Fruit fly (Drosophila melanogaster): ENCODE results near the gene Rop.

Gene Rop

dm6 chr3L:4102496-4103257 lies 36.1 kb downstream of the Rop start, which contains the start of gene CG14995 (continued):
- TF ChIP-seq CG9817 (tag; optimal IDR thresholded peaks at IDR 0.05): no peak
- TF ChIP-seq CG4360 (GFP tag; IDR thresholded peaks at IDR 0.05): no peak
- no peak for TF ChIP-seq corto (GFP tag; optimal IDR thresholded peaks at IDR 0.05)
- TF ChIP-seq Scr (GFP tag; IDR thresholded peaks at IDR 0.05; ENCODE audit: partially characterized antibody): peak; percentile 67
- TF ChIP-seq E2f2 (GFP tag; IDR thresholded peaks at IDR 0.05): peak; percentile 81
- no peak for TF ChIP-seq sisA (GFP tag; IDR thresholded peaks at IDR 0.05)
- TF ChIP-seq Gug (GFP tag; IDR thresholded peaks at IDR 0.05): no peak
- no peak for TF ChIP-seq CG5245 (GFP tag; optimal IDR thresholded peaks at IDR 0.05)
- TF ChIP-seq CG11504 (tag; optimal IDR thresholded peaks at IDR 0.05): peak; percentile 14
- peak; percentile 36; the same call in 1 of the 3 replicates for TF ChIP-seq CG7963 (GFP tag; IDR thresholded peaks at IDR 0.05; ENCODE audit: partially characterized antibody)
- TF ChIP-seq cwo (GFP tag; optimal IDR thresholded peaks at IDR 0.05): peak; percentile 0
- TF ChIP-seq Ptx1 (GFP tag; IDR thresholded peaks at IDR 0.05): no peak
- no peak for TF ChIP-seq NFAT (GFP tag; IDR thresholded peaks at IDR 0.05)
- peak; percentile 37 for TF ChIP-seq CG17568 (GFP tag; optimal IDR thresholded peaks at IDR 0.05)
- peak; percentile 77 for TF ChIP-seq nom (GFP tag; optimal IDR thresholded peaks at IDR 0.05)
- no peak for TF ChIP-seq lola (GFP tag; optimal IDR thresholded peaks at IDR 0.05)
- TF ChIP-seq CG9797 (GFP tag; optimal IDR thresholded peaks at IDR 0.05): no peak
- peak; percentile 31 for TF ChIP-seq CG3163 (GFP tag; optimal IDR thresholded peaks at IDR 0.05)
- no peak for TF ChIP-seq ttk (GFP tag; IDR thresholded peaks at IDR 0.05)
- peak; percentile 1 for TF ChIP-seq zen (tag; optimal IDR thresholded peaks at IDR 0.05)
- no peak for TF ChIP-seq YL-1 (GFP tag; optimal IDR thresholded peaks at IDR 0.05)
- TF ChIP-seq B-H2 (GFP tag; optimal IDR thresholded peaks at IDR 0.05): no peak
- no peak for TF ChIP-seq zf30C (GFP tag; optimal IDR thresholded peaks at IDR 0.05)
- no peak for TF ChIP-seq CTCF (GFP tag; optimal IDR thresholded peaks at IDR 0.05)
- TF ChIP-seq Fer3 (tag; optimal IDR thresholded peaks at IDR 0.05): no peak
- TF ChIP-seq CG42726 (GFP tag; IDR thresholded peaks at IDR 0.05; ENCODE audit: partially characterized antibody): 0 out of 2 replicates have a peak, but pooled peaks have one; percentile 49
- TF ChIP-seq Myb (GFP tag; optimal IDR thresholded peaks at IDR 0.05): peak; percentile 62
- TF ChIP-seq Opbp (GFP tag; IDR thresholded peaks at IDR 0.05; ENCODE audit: partially characterized antibody): peak; percentile 71; the same call in 2 of the 3 replicates
- TF ChIP-seq CG13624 (GFP tag; optimal IDR thresholded peaks at IDR 0.05): no peak
- TF ChIP-seq zfh1 (GFP tag; IDR thresholded peaks at IDR 0.05): no peak
- no peak for TF ChIP-seq Sox100B (GFP tag; optimal IDR thresholded peaks at IDR 0.05)
- peak; percentile 28; the same call in 2 of the 3 replicates for TF ChIP-seq CG34224 (GFP tag; IDR thresholded peaks at IDR 0.05; ENCODE audit: partially characterized antibody)
- no peak for TF ChIP-seq tgo (GFP tag; IDR thresholded peaks at IDR 0.05)
- no peak for TF ChIP-seq CG16779 (GFP tag; IDR thresholded peaks at IDR 0.05)
- no peak for TF ChIP-seq CG10565 (GFP tag; optimal IDR thresholded peaks at IDR 0.05)
- peak; percentile 38 for TF ChIP-seq hbn (GFP tag; IDR thresholded peaks at IDR 0.05; ENCODE audit: partially characterized antibody)
- no peak for TF ChIP-seq CG16815 (GFP tag; optimal IDR thresholded peaks at IDR 0.05)
- no peak for TF ChIP-seq Dip3 (GFP tag; optimal IDR thresholded peaks at IDR 0.05)
- TF ChIP-seq cad (GFP tag; optimal IDR thresholded peaks at IDR 0.05): no peak
- peak in 1 of 2 experiments; percentile 81 for TF ChIP-seq Pdp1 (GFP tag; optimal IDR thresholded peaks at IDR 0.05)
- no peak for TF ChIP-seq CG18619 (GFP tag; optimal IDR thresholded peaks at IDR 0.05)
- peak; percentile 67 for TF ChIP-seq D19A (tag; optimal IDR thresholded peaks at IDR 0.05)
- TF ChIP-seq croc (GFP tag; conservative IDR thresholded peaks at IDR 0.05): no peak
- no peak for TF ChIP-seq CG14667 (GFP tag; IDR thresholded peaks at IDR 0.05)
- TF ChIP-seq CG6254 (GFP tag; optimal IDR thresholded peaks at IDR 0.05): no peak
- TF ChIP-seq Abd-B (GFP tag; optimal IDR thresholded peaks at IDR 0.05): no peak
- no peak for TF ChIP-seq ac (GFP tag; optimal IDR thresholded peaks at IDR 0.05)
- peak; percentile 62 for TF ChIP-seq CG10543 (GFP tag; optimal IDR thresholded peaks at IDR 0.05)
- TF ChIP-seq CG1792 (GFP tag; optimal IDR thresholded peaks at IDR 0.05): no peak
